Worm (Caenorhabditis elegans) whole organism, L4 larva: ENCODE data around the gene K07E1.1.

ENCODE experiments used
- F10B5.3 ChIP-seq: sonication (generic microtip); optimal IDR thresholded peaks from 2 replicates; lab custom pipeline; 2016; ENCODE audit warnings: mild to moderate bottlenecking, missing genetic modification characterization, missing compliant biosample characterization
- F49E8.2 ChIP-seq: sonication (generic microtip); optimal IDR thresholded peaks from 2 replicates; lab custom pipeline; 2016; ENCODE audit warnings: missing compliant biosample characterization, mild to moderate bottlenecking, missing genetic modification characterization, borderline replicate concordance
- T20F7.1 ChIP-seq: fragments of 200-800 bp; sonication (Bioruptor generic); optimal IDR thresholded peaks from 2 replicates; lab custom pipeline; 2018; ENCODE audit warnings: mild to moderate bottlenecking, missing genetic modification characterization, missing compliant biosample characterization
- Y105C5A.15 ChIP-seq: fragments of 200-800 bp; sonication (Bioruptor generic); IDR thresholded peaks from 2 replicates; pipeline ENCODE4 v1.3.6; 2022; ENCODE audit warnings: missing genetic modification characterization, missing compliant biosample characterization
- Y75B8A.6 ChIP-seq: fragments of 200-800 bp; sonication (Bioruptor generic); IDR thresholded peaks from 2 replicates; pipeline ENCODE4 v1.3.6; 2022; ENCODE audit warnings: missing genetic modification reagents, missing genetic modification characterization, missing compliant biosample characterization
- ZK546.5 ChIP-seq, 2 experiments: sonication (generic microtip); optimal IDR thresholded peaks; 2 replicates each; lab custom pipeline; 2017; ENCODE audit warnings: missing biosample characterization in 2 of 2, missing genetic modification characterization in 2 of 2
- aha-1 ChIP-seq: fragments of 150-350 bp; peaks from one replicate; lab custom pipeline; 2014; ENCODE audit warnings: missing biosample characterization, missing genetic modification characterization
- aly-2 ChIP-seq: sonication (generic microtip); optimal IDR thresholded peaks from 2 replicates; lab custom pipeline; 2018; ENCODE audit warnings: missing biosample characterization, missing genetic modification characterization
- ama-1 ChIP-seq: fragments of 150-350 bp; optimal IDR thresholded peaks from 2 replicates; lab custom pipeline; 2014; ENCODE audit warnings: inconsistent platforms, mixed read lengths
- attf-4 ChIP-seq: sonication (generic microtip); optimal IDR thresholded peaks from 3 replicates; lab custom pipeline; 2017; ENCODE audit warnings: missing biosample characterization, missing genetic modification characterization
- ceh-20 ChIP-seq: fragments of 200-800 bp; sonication (Bioruptor generic); IDR thresholded peaks from 2 replicates; pipeline ENCODE4 v1.3.6; 2022; ENCODE audit warnings: missing genetic modification reagents, missing genetic modification characterization, missing compliant biosample characterization
- ceh-32 ChIP-seq: sonication (generic microtip); optimal IDR thresholded peaks from 2 replicates; lab custom pipeline; 2016; ENCODE audit warnings: mild to moderate bottlenecking, missing genetic modification characterization, missing compliant biosample characterization; ENCODE audit not compliant: poor library complexity
- daf-16 ChIP-seq, 3 experiments: sonication (generic microtip); optimal IDR thresholded peaks; 2 replicates each; lab custom pipeline; 2016 to 2017; ENCODE audit warnings: missing genetic modification characterization in 3 of 3, missing genetic modification reagents in 3 of 3, mild to moderate bottlenecking in 2 of 3, missing compliant biosample characterization in 2 of 3, missing biosample characterization in 1 of 3, moderate library complexity in 1 of 3
- daf-19 ChIP-seq: fragments of 200-800 bp; sonication (Bioruptor generic); conservative IDR thresholded peaks from 2 replicates; pipeline ENCODE4 v1.3.6; 2022; ENCODE audit warnings: missing genetic modification characterization, missing compliant biosample characterization
- daf-8 ChIP-seq: fragments of 200-800 bp; sonication (Bioruptor generic); IDR thresholded peaks from 2 replicates; pipeline ENCODE4 v1.3.6; 2022; ENCODE audit warnings: missing genetic modification characterization, missing compliant biosample characterization
- dmd-6 ChIP-seq: fragments of 200-800 bp; sonication (Bioruptor generic); IDR thresholded peaks from 2 replicates; pipeline ENCODE4 v1.3.6; 2022; ENCODE audit warnings: missing genetic modification reagents, missing genetic modification characterization, missing compliant biosample characterization
- duxl-1 ChIP-seq: sonication (generic microtip); optimal IDR thresholded peaks from 2 replicates; lab custom pipeline; 2016; ENCODE audit warnings: mild to moderate bottlenecking, missing genetic modification characterization, moderate library complexity, missing compliant biosample characterization; ENCODE audit not compliant: poor library complexity
- egl-27 ChIP-seq: sonication (generic microtip); optimal IDR thresholded peaks from 3 replicates; lab custom pipeline; 2017; ENCODE audit warnings: missing biosample characterization, missing genetic modification reagents, missing genetic modification characterization
- egl-43 ChIP-seq: fragments of 200-800 bp; sonication (Bioruptor generic); IDR thresholded peaks from 2 replicates; pipeline ENCODE4 v1.3.6; 2022; ENCODE audit warnings: missing genetic modification reagents, missing genetic modification characterization, missing compliant biosample characterization
- fos-1 ChIP-seq: fragments of 150-350 bp; optimal IDR thresholded peaks from 2 replicates; lab custom pipeline; 2014; ENCODE audit warnings: missing biosample characterization, missing genetic modification characterization
- hlh-11 ChIP-seq: fragments of 200-800 bp; sonication (Bioruptor generic); optimal IDR thresholded peaks from 2 replicates; lab custom pipeline; 2018; ENCODE audit warnings: mild to moderate bottlenecking, missing genetic modification characterization, missing compliant biosample characterization
- hlh-30 ChIP-seq: sonication (generic microtip); optimal IDR thresholded peaks from 2 replicates; lab custom pipeline; 2017; ENCODE audit warnings: antibody characterized with exemption, mild to moderate bottlenecking, missing genetic modification characterization, missing compliant biosample characterization; ENCODE audit not compliant: insufficient read depth
- hmg-1.1 ChIP-seq: fragments of 200-800 bp; sonication (Bioruptor generic); IDR thresholded peaks from 2 replicates; pipeline ENCODE4 v1.3.6; 2022; ENCODE audit warnings: missing genetic modification reagents, missing genetic modification characterization, missing compliant biosample characterization
- lim-7 ChIP-seq: fragments of 200-800 bp; sonication (Bioruptor generic); IDR thresholded peaks from 2 replicates; pipeline ENCODE4 v1.3.6; 2022; ENCODE audit warnings: missing genetic modification characterization, missing compliant biosample characterization
- lir-3 ChIP-seq: sonication (generic microtip); optimal IDR thresholded peaks from 2 replicates; lab custom pipeline; 2016; ENCODE audit warnings: mild to moderate bottlenecking, missing genetic modification characterization, missing compliant biosample characterization
- madf-5 ChIP-seq, 2 experiments: fragments of 200-800 bp; sonication (Bioruptor generic); IDR thresholded peaks; 2 replicates each; pipeline ENCODE4 v1.3.6; 2022; ENCODE audit warnings: missing compliant biosample characterization in 2 of 2, missing genetic modification characterization in 2 of 2
- mdl-1 ChIP-seq, 2 experiments: fragments of 150-350 bp in 1 of 2; sonication (generic microtip) in 1 of 2; optimal IDR thresholded peaks; 2 replicates each; lab custom pipeline; 2014 to 2017; ENCODE audit warnings: missing biosample characterization in 2 of 2, missing genetic modification characterization in 2 of 2
- mes-2 ChIP-seq: sonication (generic microtip); optimal IDR thresholded peaks from 2 replicates; lab custom pipeline; 2016; ENCODE audit warnings: missing genotype, mild to moderate bottlenecking, missing genetic modification characterization, missing compliant biosample characterization; ENCODE audit not compliant: poor library complexity, severe bottlenecking
- mxl-3 ChIP-seq: fragments of 200-800 bp; sonication (Bioruptor generic); optimal IDR thresholded peaks from 2 replicates; lab custom pipeline; 2018; ENCODE audit warnings: mild to moderate bottlenecking, missing genetic modification characterization, missing compliant biosample characterization
- nhr-102 ChIP-seq: sonication (generic microtip); optimal IDR thresholded peaks from 2 replicates; lab custom pipeline; 2016; ENCODE audit warnings: mild to moderate bottlenecking, missing genetic modification characterization, moderate library complexity, missing compliant biosample characterization
- nhr-237 ChIP-seq: sonication (generic microtip); optimal IDR thresholded peaks from 2 replicates; lab custom pipeline; 2017; ENCODE audit warnings: missing biosample characterization, missing genetic modification characterization
- nhr-25 ChIP-seq: sonication (generic microtip); optimal IDR thresholded peaks from 2 replicates; lab custom pipeline; 2017; ENCODE audit warnings: missing genetic modification characterization, mild to moderate bottlenecking, missing compliant biosample characterization, antibody characterized with exemption, moderate library complexity, borderline replicate concordance; ENCODE audit not compliant: insufficient read depth
- nhr-28 ChIP-seq: fragments of 150-350 bp; optimal IDR thresholded peaks from 2 replicates; lab custom pipeline; 2014; ENCODE audit warnings: missing biosample characterization, missing genetic modification characterization
- nhr-41 ChIP-seq: fragments of 200-800 bp; sonication (Bioruptor generic); IDR thresholded peaks from 2 replicates; pipeline ENCODE4 v1.3.6; 2022; ENCODE audit warnings: missing genetic modification reagents, missing genetic modification characterization, missing compliant biosample characterization
- nhr-6 ChIP-seq: fragments of 150-350 bp; optimal IDR thresholded peaks from 2 replicates; lab custom pipeline; 2014; ENCODE audit warnings: missing biosample characterization, missing genetic modification characterization
- nhr-76 ChIP-seq: fragments of 150-350 bp; optimal IDR thresholded peaks from 2 replicates; lab custom pipeline; 2014; ENCODE audit warnings: missing biosample characterization, missing genetic modification characterization
- nhr-77 ChIP-seq: fragments of 150-350 bp; optimal IDR thresholded peaks from 2 replicates; lab custom pipeline; 2014; ENCODE audit warnings: missing biosample characterization, missing genetic modification characterization
- pha-4 ChIP-seq, 2 experiments: fragments of 150-350 bp in 1 of 2; fragments of 200-800 bp in 1 of 2; sonication (Bioruptor generic) in 1 of 2; IDR thresholded peaks in 1 of 2; optimal IDR thresholded peaks in 1 of 2; 2 replicates each; pipeline versions ENCODE4 v1.3.6 to Lab custom; 2014 to 2022; ENCODE audit warnings: missing genetic modification characterization in 2 of 2, missing genetic modification reagents in 2 of 2, missing biosample characterization in 1 of 2, missing compliant biosample characterization in 1 of 2
- rbr-2 ChIP-seq: sonication (generic microtip); optimal IDR thresholded peaks from 2 replicates; lab custom pipeline; 2016; ENCODE audit warnings: missing genotype, missing genetic modification characterization, missing compliant biosample characterization
- sdz-12 ChIP-seq: fragments of 200-800 bp; sonication (Bioruptor generic); optimal IDR thresholded peaks from 2 replicates; lab custom pipeline; 2018; ENCODE audit warnings: mild to moderate bottlenecking, missing genetic modification characterization, missing compliant biosample characterization
- set-16 ChIP-seq: fragments of 200-800 bp; sonication (Bioruptor generic); IDR thresholded peaks from 2 replicates; pipeline ENCODE4 v1.3.6; 2022; ENCODE audit warnings: missing genetic modification reagents, missing genetic modification characterization, missing compliant biosample characterization
- skn-1 ChIP-seq: fragments of 150-350 bp; optimal IDR thresholded peaks from 2 replicates; lab custom pipeline; 2014; ENCODE audit warnings: missing biosample characterization, missing genetic modification characterization
- snpc-4 ChIP-seq: fragments of 150-350 bp; optimal IDR thresholded peaks from 2 replicates; lab custom pipeline; 2014; ENCODE audit warnings: missing biosample characterization, missing genetic modification characterization
- spr-1 ChIP-seq: sonication (generic microtip); optimal IDR thresholded peaks from 2 replicates; lab custom pipeline; 2016; ENCODE audit warnings: mild to moderate bottlenecking, missing genetic modification characterization, missing compliant biosample characterization
- spr-3 ChIP-seq: fragments of 200-800 bp; sonication (Bioruptor generic); optimal IDR thresholded peaks from 2 replicates; lab custom pipeline; 2018; ENCODE audit warnings: mild to moderate bottlenecking, missing genetic modification characterization, missing compliant biosample characterization
- tag-97 ChIP-seq: fragments of 200-800 bp; sonication (Bioruptor generic); IDR thresholded peaks from 2 replicates; pipeline ENCODE4 v1.3.6; 2022; ENCODE audit warnings: missing genetic modification characterization, missing compliant biosample characterization
- tra-1 ChIP-seq: fragments of 200-800 bp; sonication (Bioruptor generic); IDR thresholded peaks from 2 replicates; pipeline ENCODE4 v1.3.6; 2022; ENCODE audit warnings: missing genetic modification reagents, missing genetic modification characterization, missing compliant biosample characterization
- unc-39 ChIP-seq: sonication (generic microtip); optimal IDR thresholded peaks from 2 replicates; lab custom pipeline; 2017; ENCODE audit warnings: missing biosample characterization, missing genetic modification characterization
- zfp-2 ChIP-seq: sonication (generic microtip); optimal IDR thresholded peaks from 2 replicates; lab custom pipeline; 2016; ENCODE audit warnings: mild to moderate bottlenecking, missing genetic modification characterization, missing compliant biosample characterization

K07E1.1 gene

DNA sequence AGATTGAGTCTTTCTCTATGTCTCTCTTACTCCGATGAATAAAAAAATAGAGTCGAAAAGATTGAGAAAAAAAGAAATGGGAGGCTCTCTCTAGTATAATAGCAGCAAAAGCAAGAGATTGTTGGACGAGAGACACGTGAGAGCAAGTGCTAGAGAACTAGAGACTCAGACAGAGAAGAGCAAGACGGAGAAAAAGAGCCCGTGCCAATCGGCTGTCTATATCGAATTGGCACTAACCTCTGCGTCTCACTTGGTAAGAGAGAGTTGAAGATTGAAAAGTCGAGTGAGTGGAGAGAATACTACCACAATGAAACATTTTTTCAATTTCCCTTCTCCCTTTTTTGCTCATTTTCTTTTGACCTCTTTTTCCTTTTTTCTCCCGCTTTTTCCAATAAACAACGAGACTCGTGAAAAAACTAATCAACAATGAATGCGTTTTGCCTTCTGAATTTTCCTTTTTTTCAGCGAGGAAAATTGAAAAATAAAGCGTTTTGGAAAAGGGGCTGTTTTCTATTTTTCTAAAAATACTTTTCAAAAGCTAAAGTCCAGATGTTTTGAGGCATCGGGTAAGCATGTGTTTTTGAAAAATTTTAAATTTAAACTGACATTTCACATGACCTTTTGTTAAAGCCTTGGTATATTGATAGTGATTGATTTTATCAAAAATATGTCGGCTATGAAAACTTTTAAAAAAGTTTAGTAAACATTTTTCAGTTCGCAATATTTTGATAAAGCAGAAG, 44.2 kb upstream of the K07E1.1 start (continued):
- no peak for TF ChIP-seq egl-27 (tag; lab: Kevin White, UChicago)
- TF ChIP-seq mes-2 (tag; lab: Kevin White, UChicago) = peak; percentile 31
- TF ChIP-seq ceh-20 (GFP tag; lab: Robert Waterston, UW) = peak; percentile 40; the same call in 1 of the 2 replicates
- TF ChIP-seq tag-97 (GFP tag; lab: Robert Waterston, UW) = no peak
- TF ChIP-seq madf-5 (GFP tag; IDR thresholded peaks at IDR 0.05; lab: Robert Waterston, UW) = no peak
- no peak for TF ChIP-seq ZK546.5 (tag; optimal IDR thresholded peaks at IDR 0.05; lab: Kevin White, UChicago)
- TF ChIP-seq spr-3 (GFP tag; lab: Kevin White, UChicago) = no peak
- TF ChIP-seq ceh-32 (tag; lab: Kevin White, UChicago) = no peak
- TF ChIP-seq unc-39 (tag; lab: Kevin White, UChicago) = no peak
- TF ChIP-seq daf-8 (GFP tag; lab: Robert Waterston, UW) = no peak
- TF ChIP-seq fos-1 = no peak
- no peak for TF ChIP-seq ama-1 (lab: Kevin White, UChicago)
- peak; percentile 74 for TF ChIP-seq rbr-2 (tag; lab: Kevin White, UChicago)
- no peak for TF ChIP-seq daf-16 (GFP tag; optimal IDR thresholded peaks at IDR 0.05; lab: Kevin White, UChicago)
- no peak for TF ChIP-seq daf-16 (tag; optimal IDR thresholded peaks at IDR 0.05; lab: Kevin White, UChicago)
- no peak for TF ChIP-seq tra-1 (GFP tag; lab: Robert Waterston, UW)
- TF ChIP-seq nhr-41 (GFP tag; lab: Robert Waterston, UW) = no peak
- TF ChIP-seq aha-1 = peak; percentile 60
- no peak for TF ChIP-seq daf-19 (GFP tag; lab: Robert Waterston, UW)
- no peak for TF ChIP-seq egl-43 (GFP tag; lab: Robert Waterston, UW)
- TF ChIP-seq nhr-25 (tag; lab: Kevin White, UChicago) = no peak
- no peak for TF ChIP-seq F49E8.2 (tag; lab: Kevin White, UChicago)
- TF ChIP-seq skn-1 (tag; lab: Kevin White, UChicago) = no peak
- TF ChIP-seq hlh-11 (tag; lab: Kevin White, UChicago) = peak; percentile 70
- no peak for TF ChIP-seq nhr-76 (tag; lab: Kevin White, UChicago)
- TF ChIP-seq mxl-3 (GFP tag; lab: Kevin White, UChicago) = peak; percentile 46
- no peak for TF ChIP-seq spr-1 (tag; lab: Kevin White, UChicago)
- TF ChIP-seq lir-3 (tag; lab: Kevin White, UChicago) = no peak
- no peak for TF ChIP-seq duxl-1
- TF ChIP-seq hlh-30 (tag; lab: Kevin White, UChicago) = peak; percentile 90
- no peak for TF ChIP-seq nhr-237 (tag; lab: Kevin White, UChicago)
- peak in 1 of 2 experiments; percentile 82 for TF ChIP-seq mdl-1 (tag; optimal IDR thresholded peaks at IDR 0.05; lab: Kevin White, UChicago)
- TF ChIP-seq Y75B8A.6 (GFP tag; lab: Robert Waterston, UW) = no peak
- no peak for TF ChIP-seq Y105C5A.15 (GFP tag; lab: Robert Waterston, UW)
- TF ChIP-seq set-16 = no peak
- TF ChIP-seq F10B5.3 (tag; lab: Kevin White, UChicago) = no peak
- peak; percentile 35 for TF ChIP-seq nhr-28 (tag; lab: Kevin White, UChicago)
- TF ChIP-seq zfp-2 (tag; lab: Kevin White, UChicago) = no peak
- peak; percentile 74 for TF ChIP-seq dmd-6 (GFP tag; lab: Robert Waterston, UW)
- TF ChIP-seq T20F7.1 (GFP tag; lab: Kevin White, UChicago) = no peak
- TF ChIP-seq nhr-77 (tag; lab: Kevin White, UChicago) = no peak
- TF ChIP-seq sdz-12 = no peak
- no peak for TF ChIP-seq nhr-6 (tag; lab: Kevin White, UChicago)
- TF ChIP-seq snpc-4 (tag; lab: Kevin White, UChicago) = no peak
- TF ChIP-seq aly-2 (tag; lab: Kevin White, UChicago) = no peak
- TF ChIP-seq pha-4 (GFP tag; IDR thresholded peaks at IDR 0.05; lab: Robert Waterston, UW) = peak; percentile 47; the same call in 1 of the 2 replicates
- peak; percentile 8 for TF ChIP-seq pha-4 (tag; optimal IDR thresholded peaks at IDR 0.05; lab: Kevin White, UChicago)
- TF ChIP-seq lim-7 (GFP tag; lab: Robert Waterston, UW) = no peak
- TF ChIP-seq hmg-1.1 = peak; percentile 70; the same call in 1 of the 2 replicates
- TF ChIP-seq nhr-102 (tag; lab: Kevin White, UChicago) = no peak
- TF ChIP-seq attf-4 (tag; lab: Kevin White, UChicago) = no peak
